Fruit fly (Drosophila melanogaster) whole organism, embryonic: ENCODE measurements around the gene vkg.

Experiments used
- Atf3 ChIP-seq: fragments of 200-800 bp; sonication (Bioruptor generic); optimal IDR thresholded peaks from 3 replicates; lab custom pipeline; 2016; ENCODE audit warnings: missing biosample characterization, missing genetic modification characterization
- Awh ChIP-seq: fragments of 200-800 bp; sonication (Bioruptor generic); IDR thresholded peaks from 2 replicates; pipeline ENCODE4, ENCODE4 v1.3.6; 2022; ENCODE audit warnings: missing biosample characterization, missing genetic modification characterization
- CG10267 ChIP-seq: fragments of 200-800 bp; sonication (Bioruptor generic); optimal IDR thresholded peaks from 2 replicates; lab custom pipeline; 2018; ENCODE audit warnings: missing biosample characterization, mild to moderate bottlenecking, missing genetic modification characterization, moderate library complexity
- CG10959 ChIP-seq: fragments of 200-800 bp; sonication (Bioruptor generic); IDR thresholded peaks from 2 replicates; pipeline ENCODE4 v1.3.6; 2022; ENCODE audit warnings: missing biosample characterization, missing genetic modification characterization
- CG11093 ChIP-seq: fragments of 200-800 bp; sonication (Bioruptor generic); IDR thresholded peaks from 3 replicates; pipeline ENCODE4 v1.3.6; 2022; ENCODE audit warnings: missing biosample characterization, missing genetic modification characterization
- CG13775 ChIP-seq: fragments of 200-800 bp; sonication (Bioruptor generic); optimal IDR thresholded peaks from 3 replicates; lab custom pipeline; 2017; ENCODE audit warnings: missing biosample characterization, mild to moderate bottlenecking, missing genetic modification characterization
- CG14710 ChIP-seq: fragments of 200-800 bp; sonication (Bioruptor generic); optimal IDR thresholded peaks from 3 replicates; lab custom pipeline; 2019; ENCODE audit warnings: missing biosample characterization, mild to moderate bottlenecking, missing genetic modification characterization, moderate library complexity
- CG15011 ChIP-seq: fragments of 200-800 bp; sonication (Bioruptor generic); optimal IDR thresholded peaks from 3 replicates; lab custom pipeline; 2018; ENCODE audit warnings: missing biosample characterization, mild to moderate bottlenecking, missing genetic modification characterization
- CG15601 ChIP-seq: fragments of 200-800 bp; sonication (Bioruptor generic); optimal IDR thresholded peaks from 3 replicates; lab custom pipeline; 2019; ENCODE audit warnings: missing biosample characterization, mild to moderate bottlenecking, missing genetic modification characterization, moderate library complexity
- CG16815 ChIP-seq: fragments of 200-800 bp; sonication (Bioruptor generic); optimal IDR thresholded peaks from 3 replicates; lab custom pipeline; 2017; ENCODE audit warnings: missing biosample characterization, mild to moderate bottlenecking, missing genetic modification characterization
- CG2202 ChIP-seq: fragments of 200-800 bp; sonication (Bioruptor generic); optimal IDR thresholded peaks from 2 replicates; lab custom pipeline; 2018; ENCODE audit warnings: missing biosample characterization, mild to moderate bottlenecking, missing genetic modification characterization
- CG4854 ChIP-seq: fragments of 200-800 bp; sonication (Bioruptor generic); optimal IDR thresholded peaks from 2 replicates; lab custom pipeline; 2016; ENCODE audit warnings: missing biosample characterization, missing genetic modification characterization, inconsistent platforms
- CG6689 ChIP-seq: fragments of 200-800 bp; sonication (Bioruptor generic); IDR thresholded peaks from 2 replicates; pipeline ENCODE4 v1.3.6; 2022; ENCODE audit warnings: missing biosample characterization, missing genetic modification characterization
- CG7963 ChIP-seq: fragments of 200-800 bp; sonication (Bioruptor generic); IDR thresholded peaks from 3 replicates; pipeline ENCODE4 v1.3.6; 2022; ENCODE audit warnings: missing biosample characterization, missing genetic modification characterization; ENCODE audit not compliant: partially characterized antibody
- CG9437 ChIP-seq: fragments of 200-800 bp; sonication (Bioruptor generic); optimal IDR thresholded peaks from 2 replicates; lab custom pipeline; 2018; ENCODE audit warnings: missing biosample characterization, mild to moderate bottlenecking, missing genetic modification characterization
- CG9876 ChIP-seq: fragments of 200-800 bp; sonication (Bioruptor generic); optimal IDR thresholded peaks from 2 replicates; lab custom pipeline; 2016; ENCODE audit warnings: missing biosample characterization, missing genetic modification characterization
- CrebB ChIP-seq: fragments of 200-800 bp; sonication (Bioruptor generic); optimal IDR thresholded peaks from 3 replicates; lab custom pipeline; 2018; ENCODE audit warnings: missing biosample characterization, mild to moderate bottlenecking, missing genetic modification characterization
- Dip3 ChIP-seq: fragments of 200-800 bp; sonication (Bioruptor generic); optimal IDR thresholded peaks from 3 replicates; lab custom pipeline; 2016; ENCODE audit warnings: missing biosample characterization, missing genetic modification characterization
- E2f2 ChIP-seq: fragments of 200-800 bp; sonication (Bioruptor generic); IDR thresholded peaks from 2 replicates; pipeline ENCODE4 v1.3.6; 2022; ENCODE audit warnings: missing biosample characterization, missing genetic modification characterization
- Eip74EF ChIP-seq, 2 experiments: fragments of 200-800 bp in 1 of 2; fragments of >200 bp in 1 of 2; sonication (Bioruptor generic) in 1 of 2; optimal IDR thresholded peaks; 2 replicates each; lab custom pipeline; 2017 to 2019; ENCODE audit warnings: missing biosample characterization in 2 of 2, missing genetic modification characterization in 2 of 2, mild to moderate bottlenecking in 1 of 2, moderate library complexity in 1 of 2
- Gsc ChIP-seq: fragments of 200-800 bp; sonication (Bioruptor generic); IDR thresholded peaks from 2 replicates; pipeline ENCODE4 v1.3.6; 2022; ENCODE audit warnings: missing biosample characterization, missing genetic modification characterization
- Hmx ChIP-seq: fragments of 200-800 bp; sonication (Bioruptor generic); optimal IDR thresholded peaks from 2 replicates; lab custom pipeline; 2016; ENCODE audit warnings: missing biosample characterization, missing genetic modification characterization
- Max ChIP-seq: fragments of 200-800 bp; sonication (Bioruptor generic); optimal IDR thresholded peaks from 2 replicates; lab custom pipeline; 2016; ENCODE audit warnings: missing biosample characterization, mild to moderate bottlenecking, missing genetic modification characterization
- Mrtf ChIP-seq: fragments of 200-800 bp; sonication (Bioruptor generic); IDR thresholded peaks from 3 replicates; pipeline ENCODE4 v1.3.6; 2022; ENCODE audit warnings: missing biosample characterization, missing genetic modification characterization
- Oaz ChIP-seq: fragments of 200-800 bp; sonication (Bioruptor generic); IDR thresholded peaks from 2 replicates; pipeline ENCODE4 v1.3.6; 2022; ENCODE audit warnings: missing biosample characterization, missing genetic modification characterization
- Ravus ChIP-seq: fragments of 200-800 bp; sonication (Bioruptor generic); IDR thresholded peaks from 2 replicates; pipeline ENCODE4 v1.3.6; 2022; ENCODE audit warnings: missing biosample characterization, missing genetic modification characterization
- Tbp ChIP-seq: fragments of >200 bp; optimal IDR thresholded peaks from 2 replicates; lab custom pipeline; 2018; ENCODE audit warnings: missing biosample characterization, missing genetic modification characterization
- YL-1 ChIP-seq: fragments of 200-800 bp; sonication (Bioruptor generic); optimal IDR thresholded peaks from 3 replicates; lab custom pipeline; 2017; ENCODE audit warnings: missing biosample characterization, mild to moderate bottlenecking, missing genetic modification characterization
- cad ChIP-seq: fragments of >200 bp; optimal IDR thresholded peaks from 2 replicates; lab custom pipeline; 2017; ENCODE audit warnings: missing biosample characterization, missing genetic modification characterization
- chif ChIP-seq, 2 experiments: fragments of 200-800 bp; sonication (Bioruptor generic); optimal IDR thresholded peaks; 3 replicates each; lab custom pipeline; 2016; ENCODE audit warnings: missing biosample characterization in 2 of 2, missing genetic modification characterization in 2 of 2
- chm ChIP-seq: fragments of 200-800 bp; sonication (Bioruptor generic); IDR thresholded peaks from 2 replicates; pipeline ENCODE4 v1.3.6; 2022; ENCODE audit warnings: missing biosample characterization, missing genetic modification characterization
- cwo ChIP-seq: fragments of 200-800 bp; sonication (Bioruptor generic); optimal IDR thresholded peaks from 3 replicates; lab custom pipeline; 2017; ENCODE audit warnings: missing biosample characterization, missing genetic modification characterization, mild to moderate bottlenecking, moderate library complexity, missing genetic modification reagents
- fu2 ChIP-seq: fragments of 200-800 bp; sonication (Bioruptor generic); optimal IDR thresholded peaks from 2 replicates; lab custom pipeline; 2016; ENCODE audit warnings: missing biosample characterization, missing genetic modification characterization
- gsb-n ChIP-seq: fragments of 200-800 bp; sonication (Bioruptor generic); optimal IDR thresholded peaks from 3 replicates; lab custom pipeline; 2018; ENCODE audit warnings: missing biosample characterization, mild to moderate bottlenecking, missing genetic modification characterization
- jing ChIP-seq: fragments of 200-800 bp; sonication (Bioruptor generic); optimal IDR thresholded peaks from 2 replicates; lab custom pipeline; 2018; ENCODE audit warnings: missing biosample characterization, mild to moderate bottlenecking, missing genetic modification characterization
- jumu ChIP-seq: fragments of 200-800 bp; sonication (Bioruptor generic); optimal IDR thresholded peaks from 3 replicates; lab custom pipeline; 2016; ENCODE audit warnings: missing biosample characterization, missing genetic modification characterization
- kah ChIP-seq: fragments of 200-800 bp; sonication (Bioruptor generic); optimal IDR thresholded peaks from 2 replicates; lab custom pipeline; 2018; ENCODE audit warnings: missing biosample characterization, mild to moderate bottlenecking, missing genetic modification characterization
- lilli ChIP-seq: fragments of 200-800 bp; sonication (Bioruptor generic); optimal IDR thresholded peaks from 3 replicates; lab custom pipeline; 2016; ENCODE audit warnings: missing biosample characterization, missing genetic modification characterization
- mam ChIP-seq: fragments of 200-800 bp; sonication (Bioruptor generic); optimal IDR thresholded peaks from 3 replicates; lab custom pipeline; 2016; ENCODE audit warnings: missing biosample characterization, missing genetic modification characterization
- mirr ChIP-seq: fragments of 200-800 bp; sonication (Bioruptor generic); optimal IDR thresholded peaks from 3 replicates; lab custom pipeline; 2018; ENCODE audit warnings: missing biosample characterization, mild to moderate bottlenecking, missing genetic modification characterization
- nom ChIP-seq: fragments of 200-800 bp; sonication (Bioruptor generic); optimal IDR thresholded peaks from 2 replicates; lab custom pipeline; 2017; ENCODE audit warnings: missing biosample characterization, missing genetic modification characterization, mild to moderate bottlenecking, moderate library complexity, missing genetic modification reagents
- pan ChIP-seq, 4 experiments: fragments of >200 bp in 3 of 4; fragments of 200-800 bp in 1 of 4; sonication (Bioruptor generic) in 1 of 4; optimal IDR thresholded peaks in 3 of 4; IDR thresholded peaks in 1 of 4; 2 replicates each; pipeline versions ENCODE4 v1.3.6 to Lab custom; 2017 to 2022; ENCODE audit warnings: missing biosample characterization in 2 of 4, missing genetic modification characterization in 2 of 4, mixed read lengths in 1 of 4
- pfk ChIP-seq: fragments of 200-800 bp; sonication (Bioruptor generic); optimal IDR thresholded peaks from 2 replicates; lab custom pipeline; 2018; ENCODE audit warnings: missing biosample characterization, mild to moderate bottlenecking, missing genetic modification characterization, moderate library complexity
- pnt ChIP-seq: fragments of 200-800 bp; sonication (Bioruptor generic); optimal IDR thresholded peaks from 3 replicates; lab custom pipeline; 2016; ENCODE audit warnings: missing biosample characterization, missing genetic modification characterization
- pros ChIP-seq: fragments of 200-800 bp; sonication (Bioruptor generic); optimal IDR thresholded peaks from 3 replicates; lab custom pipeline; 2019; ENCODE audit warnings: missing biosample characterization, mild to moderate bottlenecking, missing genetic modification characterization, moderate library complexity
- ranshi ChIP-seq: fragments of 200-800 bp; sonication (Bioruptor generic); IDR thresholded peaks from 2 replicates; pipeline ENCODE4 v1.3.6; 2022; ENCODE audit warnings: missing biosample characterization, missing genetic modification characterization
- ro ChIP-seq: fragments of 200-800 bp; sonication (Bioruptor generic); IDR thresholded peaks from 2 replicates; pipeline ENCODE4 v1.3.6; 2022; ENCODE audit warnings: missing biosample characterization, missing genetic modification characterization
- sisA ChIP-seq: fragments of 200-800 bp; sonication (Bioruptor generic); IDR thresholded peaks from 2 replicates; pipeline ENCODE4 v1.3.6; 2022; ENCODE audit warnings: missing biosample characterization, missing genetic modification characterization
- trem ChIP-seq: fragments of 200-800 bp; optimal IDR thresholded peaks from 3 replicates; lab custom pipeline; 2019; ENCODE audit warnings: missing biosample characterization, mild to moderate bottlenecking, missing genetic modification characterization, moderate library complexity
- trh ChIP-seq: fragments of 200-800 bp; sonication (Bioruptor generic); optimal IDR thresholded peaks from 2 replicates; lab custom pipeline; 2016; ENCODE audit warnings: missing biosample characterization, missing genetic modification characterization
- wdn ChIP-seq: fragments of 200-800 bp; sonication (Bioruptor generic); IDR thresholded peaks from 2 replicates; pipeline ENCODE4 v1.3.6; 2022; ENCODE audit warnings: missing biosample characterization, missing genetic modification characterization

vkg gene

dm6 chr2L:5000287-5000871 is 27.6 kb downstream of the vkg start (continued):
- peak; percentile 76 for TF ChIP-seq CG11093 (GFP tag; lab: Robert Waterston, UW)
- peak; percentile 87 for TF ChIP-seq CG14710 (tag; lab: Kevin White, UChicago)
- TF ChIP-seq CG10267, result peak; percentile 83
- TF ChIP-seq Dip3, result peak; percentile 67
- peak; percentile 32 for TF ChIP-seq pfk (GFP tag; lab: Kevin White, UChicago)
- peak; percentile 58 for TF ChIP-seq Oaz (GFP tag; lab: Robert Waterston, UW)
- TF ChIP-seq chm (GFP tag; lab: Robert Waterston, UW), result peak; percentile 87
- peak; percentile 49 for TF ChIP-seq CG4854 (GFP tag; lab: Kevin White, UChicago)
- TF ChIP-seq jumu (GFP tag; lab: Kevin White, UChicago), result peak; percentile 76
- TF ChIP-seq CG15011 (GFP tag; lab: Kevin White, UChicago), result peak; percentile 81
- peak; percentile 74 for TF ChIP-seq cwo (GFP tag; lab: Kevin White, UChicago)
- no peak for TF ChIP-seq CG7963
- TF ChIP-seq mam (GFP tag; lab: Kevin White, UChicago), result peak; percentile 70
- TF ChIP-seq lilli (GFP tag; lab: Kevin White, UChicago), result peak; percentile 86
- TF ChIP-seq Awh, result peak; percentile 84
- TF ChIP-seq cad, result no peak
- peak; percentile 78 for TF ChIP-seq CG6689
- peak; percentile 58 for TF ChIP-seq wdn (GFP tag; lab: Robert Waterston, UW)
- peak; percentile 90 for TF ChIP-seq CG16815
- TF ChIP-seq fu2 (GFP tag; lab: Kevin White, UChicago), result peak; percentile 62
- TF ChIP-seq ranshi (GFP tag; lab: Robert Waterston, UW), result peak; percentile 72; the same call in 1 of the 2 replicates
- peak; percentile 70 for TF ChIP-seq nom (GFP tag; lab: Kevin White, UChicago)
- TF ChIP-seq pnt, result peak; percentile 73
- TF ChIP-seq YL-1 (GFP tag; lab: Kevin White, UChicago), result peak; percentile 51
- no peak for TF ChIP-seq trh (GFP tag; lab: Kevin White, UChicago)
- TF ChIP-seq CrebB (tag; lab: Kevin White, UChicago), result peak; percentile 56
- TF ChIP-seq chif (GFP tag; optimal IDR thresholded peaks at IDR 0.05; lab: Kevin White, UChicago), result peak; percentile 74 to 85
- TF ChIP-seq CG10959 (GFP tag; lab: Robert Waterston, UW), result peak; percentile 70
- peak; percentile 49 for TF ChIP-seq CG9876
- peak; percentile 81 for TF ChIP-seq CG9437 (GFP tag; lab: Kevin White, UChicago)
- TF ChIP-seq kah, result peak; percentile 60
- TF ChIP-seq CG15601 (tag; lab: Kevin White, UChicago), result peak; percentile 79
- TF ChIP-seq gsb-n (tag; lab: Kevin White, UChicago), result peak; percentile 73
- peak; percentile 57; the same call in 1 of the 2 replicates for TF ChIP-seq ro (GFP tag; lab: Robert Waterston, UW)
- TF ChIP-seq Gsc, result peak; percentile 50
- TF ChIP-seq E2f2 (GFP tag; lab: Robert Waterston, UW), result peak; percentile 63
- TF ChIP-seq pros, result peak; percentile 76
- peak; percentile 78 for TF ChIP-seq Max (GFP tag; lab: Kevin White, UChicago)
- peak; percentile 69 for TF ChIP-seq Hmx

- peak; percentile 77; the same call in 2 of the 3 replicates for TF ChIP-seq Mrtf (GFP tag; lab: Robert Waterston, UW)
- peak; percentile 11 for TF ChIP-seq mirr (GFP tag; lab: Kevin White, UChicago)
- TF ChIP-seq CG2202 (tag; lab: Kevin White, UChicago), result peak; percentile 25
- TF ChIP-seq Ravus (GFP tag; lab: Robert Waterston, UW), result no peak; the same call in 1 of the 2 replicates
- TF ChIP-seq CG13775 (GFP tag; lab: Kevin White, UChicago), result peak; percentile 58
- TF ChIP-seq trem, result peak; percentile 24
- peak; percentile 29 for TF ChIP-seq kah
- no peak for TF ChIP-seq Tbp (GFP tag; lab: Kevin White, UChicago)
- no peak for TF ChIP-seq Atf3 (GFP tag; lab: Kevin White, UChicago)
- TF ChIP-seq Eip74EF (GFP tag; optimal IDR thresholded peaks at IDR 0.05; lab: Kevin White, UChicago), result no peak
- TF ChIP-seq jing (GFP tag; lab: Kevin White, UChicago), result peak; percentile 25
- peak; percentile 78 for TF ChIP-seq sisA (GFP tag; lab: Robert Waterston, UW)
- TF ChIP-seq pan (optimal IDR thresholded peaks at IDR 0.05; lab: Kevin White, UChicago), result no peak
- TF ChIP-seq pan (GFP tag; optimal IDR thresholded peaks at IDR 0.05 in 1 of 2, IDR thresholded peaks at IDR 0.05 in 1 of 2), result peak in 1 of 2 experiments; percentile 73
Observed at dm6 chr2L:4999389-5000032, 28.5 kb downstream of the vkg start.
